Worm (Caenorhabditis elegans): ENCODE data around the gene H08M01.1.

Gene H08M01.1

ce11 chrIV:13877707-13878106 lies 41.5 kb upstream of the H08M01.1 start:
- TF ChIP-seq scrt-1 (GFP tag; IDR thresholded peaks at IDR 0.05) (no peak), ets-7 (tag; optimal IDR thresholded peaks at IDR 0.05) (no peak), ama-1 (optimal IDR thresholded peaks at IDR 0.05) (no peak), hmbx-1 (tag; optimal IDR thresholded peaks at IDR 0.05) (no peak), hmg-4 (GFP tag; optimal IDR thresholded peaks at IDR 0.05) (no peak), B0310.2 (tag; optimal IDR thresholded peaks at IDR 0.05) (no peak)

DNA sequence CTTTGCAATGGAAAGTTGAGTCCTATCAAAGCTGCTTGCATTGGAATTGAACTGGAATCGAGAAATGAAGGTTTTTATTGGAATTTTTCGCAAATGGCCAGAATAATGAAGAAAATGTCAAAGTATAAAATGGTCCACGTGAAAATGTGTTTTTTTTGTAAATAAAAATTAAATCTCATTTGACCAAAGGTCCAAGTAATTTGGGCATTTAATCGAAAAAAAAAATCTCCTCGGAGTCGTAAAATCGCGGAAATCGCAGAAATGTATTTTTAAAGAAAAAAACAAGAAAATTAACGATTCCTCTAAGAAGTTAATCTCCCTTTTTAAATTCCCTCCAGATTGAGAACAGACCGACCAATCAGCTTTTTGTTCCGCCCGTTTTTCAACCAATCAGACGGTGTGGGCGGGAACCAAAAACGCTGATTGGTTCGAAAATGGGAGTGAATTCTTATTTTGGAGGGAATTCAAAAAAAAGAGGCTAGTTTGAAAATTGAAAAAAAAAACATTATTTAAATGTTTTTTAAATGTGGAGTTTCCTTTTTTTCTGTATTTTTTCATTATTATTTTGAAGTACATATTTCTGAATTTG lies 40.5 kb upstream of the H08M01.1 start, which contains the start of gene prdh-1:
Gene prdh-1, minus strand, starts transcription at position 51 of the 589 bp plus-strand sequence.
- TF ChIP-seq scrt-1 (GFP tag; IDR thresholded peaks at IDR 0.05) (no peak), aly-1 (tag; optimal IDR thresholded peaks at IDR 0.05) (no peak), tra-4 (tag; optimal IDR thresholded peaks at IDR 0.05) (no peak), pes-1 (GFP tag; IDR thresholded peaks at IDR 0.05) (no peak), hmg-4 (GFP tag; optimal IDR thresholded peaks at IDR 0.05) (no peak), ceh-13 (GFP tag; optimal IDR thresholded peaks at IDR 0.05) (no peak), hnd-1 (tag; optimal IDR thresholded peaks at IDR 0.05) (no peak), tbx-11 (GFP tag; IDR thresholded peaks at IDR 0.05) (no peak), tbx-37 (GFP tag; conservative IDR thresholded peaks at IDR 0.05) (no peak), ets-7 (tag; optimal IDR thresholded peaks at IDR 0.05) (no peak), ceh-36 (tag; optimal IDR thresholded peaks at IDR 0.05) (no peak), flt-1 (GFP tag; IDR thresholded peaks at IDR 0.05) (no peak), F13C5.2 (tag; optimal IDR thresholded peaks at IDR 0.05) (no peak), B0310.2 (tag; optimal IDR thresholded peaks at IDR 0.05) (no peak), ama-1 (optimal IDR thresholded peaks at IDR 0.05) (no peak)

DNA sequence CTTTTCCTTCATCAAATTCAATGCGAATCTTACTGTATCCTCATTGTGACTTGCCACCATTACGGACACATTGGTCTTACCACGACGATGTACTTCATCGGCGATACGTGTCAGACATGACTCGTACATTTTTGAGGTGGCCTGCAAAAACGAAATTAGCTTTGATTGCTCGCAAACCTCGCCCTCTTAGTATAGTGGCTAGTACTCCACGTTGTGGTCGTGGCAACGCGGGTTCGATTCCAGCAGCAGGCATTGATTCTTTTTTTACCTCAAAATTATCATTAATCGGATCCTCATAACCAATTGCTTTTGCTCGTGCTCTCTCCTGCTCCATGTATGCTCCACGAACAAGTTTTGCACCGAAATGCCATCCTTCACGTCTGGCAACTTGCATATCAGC lies 33.9 kb upstream of the H08M01.1 start:
- TF ChIP-seq ceh-13 (GFP tag; optimal IDR thresholded peaks at IDR 0.05) (no peak), ama-1 (optimal IDR thresholded peaks at IDR 0.05) (no peak), hmbx-1 (tag; optimal IDR thresholded peaks at IDR 0.05) (no peak), B0310.2 (tag; optimal IDR thresholded peaks at IDR 0.05) (no peak), tra-4 (tag; optimal IDR thresholded peaks at IDR 0.05) (no peak), scrt-1 (GFP tag; IDR thresholded peaks at IDR 0.05) (no peak), sea-1 (GFP tag; conservative IDR thresholded peaks at IDR 0.05) (no peak), tbx-11 (GFP tag; IDR thresholded peaks at IDR 0.05) (no peak), aly-1 (tag; optimal IDR thresholded peaks at IDR 0.05) (no peak), ets-7 (tag; optimal IDR thresholded peaks at IDR 0.05) (no peak), ceh-36 (tag; optimal IDR thresholded peaks at IDR 0.05) (no peak), hnd-1 (tag; optimal IDR thresholded peaks at IDR 0.05) (no peak), hmg-4 (GFP tag; optimal IDR thresholded peaks at IDR 0.05) (no peak), F13C5.2 (tag; optimal IDR thresholded peaks at IDR 0.05) (no peak), flt-1 (GFP tag; IDR thresholded peaks at IDR 0.05) (no peak), pes-1 (GFP tag; IDR thresholded peaks at IDR 0.05) (no peak), tbx-37 (GFP tag; conservative IDR thresholded peaks at IDR 0.05) (no peak)

ce11 chrIV:13866754-13867153 lies 30.6 kb upstream of the H08M01.1 start, which contains the start of gene B0513.90:
Gene B0513.90, plus strand, starts transcription at chrIV:13867054.
- no peak for TF ChIP-seq scrt-1 (GFP tag; IDR thresholded peaks at IDR 0.05)
- no peak for TF ChIP-seq aly-1 (tag; optimal IDR thresholded peaks at IDR 0.05)
- TF ChIP-seq pes-1 (GFP tag; IDR thresholded peaks at IDR 0.05) = no peak
- TF ChIP-seq F13C5.2 (tag; optimal IDR thresholded peaks at IDR 0.05) = no peak

ce11 chrIV:13865172-13865571 lies 29.0 kb upstream of the H08M01.1 start, which contains the start of gene vamp-8:
Gene vamp-8, minus strand, starts transcription at chrIV:13865196.
- TF ChIP-seq tbx-11 (GFP tag; IDR thresholded peaks at IDR 0.05) (no peak), scrt-1 (GFP tag; IDR thresholded peaks at IDR 0.05) (no peak), hmg-4 (GFP tag; optimal IDR thresholded peaks at IDR 0.05) (no peak), tra-4 (tag; optimal IDR thresholded peaks at IDR 0.05) (no peak), ets-7 (tag; optimal IDR thresholded peaks at IDR 0.05) (no peak), sea-1 (GFP tag; conservative IDR thresholded peaks at IDR 0.05) (no peak)

ce11 chrIV:13860459-13860858 lies 24.3 kb upstream of the H08M01.1 start:
- no peak for TF ChIP-seq hmbx-1 (tag; optimal IDR thresholded peaks at IDR 0.05)
- TF ChIP-seq tbx-11 (GFP tag; IDR thresholded peaks at IDR 0.05) = no peak
- no peak for TF ChIP-seq sea-1 (GFP tag; conservative IDR thresholded peaks at IDR 0.05)
- no peak for TF ChIP-seq scrt-1 (GFP tag; IDR thresholded peaks at IDR 0.05)

DNA sequence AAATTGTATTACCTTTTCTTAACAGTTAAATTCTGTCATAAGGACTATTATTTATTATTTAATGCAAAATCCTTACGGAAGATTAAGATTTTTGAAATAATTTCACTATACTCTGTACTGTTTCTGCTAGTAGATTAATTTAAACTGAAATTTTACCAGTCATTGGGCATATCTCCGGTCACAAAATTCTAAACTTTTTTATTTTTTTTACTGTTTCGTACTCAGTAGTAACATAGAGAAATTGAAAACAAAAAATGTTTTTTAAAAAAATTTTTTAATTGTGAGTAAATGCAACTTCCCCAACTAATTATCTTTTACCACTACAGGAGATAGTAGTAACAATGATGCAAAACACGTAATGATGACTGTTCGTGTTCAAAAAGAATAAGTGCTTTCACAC lies 2.1 kb upstream of the H08M01.1 start:
- TF ChIP-seq sea-1 (GFP tag; conservative IDR thresholded peaks at IDR 0.05) (no peak), hmg-4 (GFP tag; optimal IDR thresholded peaks at IDR 0.05) (no peak)

DNA sequence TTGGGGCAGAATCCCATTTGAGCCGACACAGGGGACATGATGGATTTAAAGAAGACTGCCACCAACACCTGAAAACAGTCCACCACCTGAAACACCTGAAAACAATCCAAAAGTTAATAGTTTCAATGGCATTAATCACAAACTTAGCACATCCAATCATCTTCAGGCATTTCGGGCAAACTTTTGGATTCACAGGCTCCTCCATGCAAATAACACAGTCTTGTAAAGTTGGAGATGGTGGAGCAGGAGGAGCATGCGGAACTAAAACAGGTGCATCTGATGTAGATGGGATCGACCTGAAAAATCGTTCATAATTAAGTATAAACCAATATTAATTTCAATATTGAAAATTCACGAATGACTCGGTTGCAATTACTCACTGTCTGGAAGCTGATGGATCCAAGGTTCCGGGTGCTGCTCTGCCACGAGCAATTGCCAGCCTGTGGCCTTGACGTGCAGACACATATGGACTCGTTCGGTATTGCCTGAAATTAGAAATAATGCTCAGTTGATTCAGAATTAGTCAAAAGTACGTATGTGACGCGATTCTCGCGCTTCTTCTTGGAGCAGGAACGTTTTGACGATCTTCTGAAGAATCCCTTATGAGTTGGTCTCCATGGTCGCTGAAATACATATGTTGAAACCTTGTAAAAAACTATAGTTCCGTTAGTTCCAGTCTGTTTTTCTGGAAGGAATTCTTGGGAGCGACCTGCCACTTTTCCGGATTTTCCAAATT lies 1.6 kb downstream of the H08M01.1 start:
- TF ChIP-seq F13C5.2 (tag; optimal IDR thresholded peaks at IDR 0.05) (no peak), pes-1 (GFP tag; IDR thresholded peaks at IDR 0.05) (no peak), sea-1 (GFP tag; conservative IDR thresholded peaks at IDR 0.05) (no peak), ama-1 (optimal IDR thresholded peaks at IDR 0.05) (no peak), scrt-1 (GFP tag; IDR thresholded peaks at IDR 0.05) (no peak), flt-1 (GFP tag; IDR thresholded peaks at IDR 0.05) (no peak), hmbx-1 (tag; optimal IDR thresholded peaks at IDR 0.05) (no peak), tra-4 (tag; optimal IDR thresholded peaks at IDR 0.05) (no peak)

Data from whole organism, early embryonic.